Fruit fly (Drosophila melanogaster): ENCODE measurements around the gene chinmo.

chinmo gene

dm6 chr2L:1649828-1650429, 1.1 kb upstream of the chinmo start (continued):
- TF ChIP-seq shn (GFP tag; optimal IDR thresholded peaks at IDR 0.05), result peak; percentile 9
- peak; percentile 42; the same call in 1 of the 2 replicates for TF ChIP-seq Rfx (GFP tag; IDR thresholded peaks at IDR 0.05)
- TF ChIP-seq Med (GFP tag), result peak; percentile 82
- TF ChIP-seq ftz-f1 (GFP tag; optimal IDR thresholded peaks at IDR 0.05), result peak; percentile 30
- TF ChIP-seq dati (GFP tag; IDR thresholded peaks at IDR 0.05), result no peak
- TF ChIP-seq CG15011 (GFP tag; optimal IDR thresholded peaks at IDR 0.05), result no peak
- no peak for TF ChIP-seq CG8478 (optimal IDR thresholded peaks at IDR 0.05)
- no peak for TF ChIP-seq Nf-YB (GFP tag; optimal IDR thresholded peaks at IDR 0.05)
- no peak for TF ChIP-seq Blimp-1 (GFP tag; optimal IDR thresholded peaks at IDR 0.05)
- no peak for TF ChIP-seq gsb-n (tag; optimal IDR thresholded peaks at IDR 0.05)
- TF ChIP-seq ken (GFP tag; IDR thresholded peaks at IDR 0.05), result peak; percentile 63
- TF ChIP-seq Bteb2 (GFP tag; optimal IDR thresholded peaks at IDR 0.05), result peak; percentile 34
- TF ChIP-seq CG9215 (GFP tag; IDR thresholded peaks at IDR 0.05), result 0 out of 2 replicates have a peak, but pooled peaks have one; percentile 1
- peak; percentile 5; the same call in 1 of the 3 replicates for TF ChIP-seq CG6175 (GFP tag; IDR thresholded peaks at IDR 0.05)
- TF ChIP-seq CG4328 (GFP tag; optimal IDR thresholded peaks at IDR 0.05), result no peak
- TF ChIP-seq fd3F (GFP tag; optimal IDR thresholded peaks at IDR 0.05), result no peak
- TF ChIP-seq CG2712 (tag; optimal IDR thresholded peaks at IDR 0.05), result peak; percentile 53
- TF ChIP-seq Ada2b (GFP tag; IDR thresholded peaks at IDR 0.05), result peak; percentile 33; the same call in 1 of the 2 replicates
- no peak for TF ChIP-seq tgo (GFP tag; IDR thresholded peaks at IDR 0.05)
- TF ChIP-seq fu2 (GFP tag; optimal IDR thresholded peaks at IDR 0.05), result no peak
- peak; percentile 12 for TF ChIP-seq Oli (tag; optimal IDR thresholded peaks at IDR 0.05)
- TF ChIP-seq CG8290 (GFP tag; optimal IDR thresholded peaks at IDR 0.05), result no peak
- TF ChIP-seq CG8290 (tag; optimal IDR thresholded peaks at IDR 0.05), result peak in 1 of 2 experiments; percentile 64
- no peak for TF ChIP-seq Dad (GFP tag; optimal IDR thresholded peaks at IDR 0.05)
- no peak for TF ChIP-seq CG12659 (GFP tag; optimal IDR thresholded peaks at IDR 0.05)
- no peak for TF ChIP-seq CG9876 (GFP tag; optimal IDR thresholded peaks at IDR 0.05)
- TF ChIP-seq CG17359 (tag; optimal IDR thresholded peaks at IDR 0.05), result peak; percentile 25
- no peak for TF ChIP-seq Sox102F (GFP tag; optimal IDR thresholded peaks at IDR 0.05)
- TF ChIP-seq onecut (GFP tag; IDR thresholded peaks at IDR 0.05), result no peak; the same call in 1 of the 2 replicates
- no peak for TF ChIP-seq CG3847 (GFP tag; IDR thresholded peaks at IDR 0.05)
- TF ChIP-seq Pdp1 (GFP tag; optimal IDR thresholded peaks at IDR 0.05), result peak in 1 of 2 experiments; percentile 26
- TF ChIP-seq CG8944 (GFP tag; optimal IDR thresholded peaks at IDR 0.05), result no peak
- peak; percentile 43 for TF ChIP-seq her (GFP tag; optimal IDR thresholded peaks at IDR 0.05)
- TF ChIP-seq Mes4 (GFP tag; optimal IDR thresholded peaks at IDR 0.05), result no peak
- TF ChIP-seq dan (GFP tag; IDR thresholded peaks at IDR 0.05), result no peak
- TF ChIP-seq so (GFP tag; IDR thresholded peaks at IDR 0.05), result no peak; the same call in 2 of the 3 replicates
- TF ChIP-seq CG11456 (GFP tag; IDR thresholded peaks at IDR 0.05), result no peak
- 0 out of 2 replicates have a peak, but pooled peaks have one; percentile 5 for TF ChIP-seq GATAe (GFP tag; conservative IDR thresholded peaks at IDR 0.05)
- no peak for TF ChIP-seq B-H1 (GFP tag; IDR thresholded peaks at IDR 0.05)
- TF ChIP-seq slou (GFP tag; optimal IDR thresholded peaks at IDR 0.05), result peak; percentile 17
- peak; percentile 60 for TF ChIP-seq CG1603 (tag; optimal IDR thresholded peaks at IDR 0.05)
- TF ChIP-seq Hr51 (GFP tag; optimal IDR thresholded peaks at IDR 0.05), result no peak
- no peak for TF ChIP-seq CrebB (tag; optimal IDR thresholded peaks at IDR 0.05)
- peak; percentile 6; the same call in 1 of the 2 replicates for TF ChIP-seq Nf-YA (GFP tag; IDR thresholded peaks at IDR 0.05)
- TF ChIP-seq ase (GFP tag; IDR thresholded peaks at IDR 0.05), result peak; percentile 5; the same call in 1 of the 3 replicates
- TF ChIP-seq CG12104 (GFP tag; optimal IDR thresholded peaks at IDR 0.05), result no peak
- no peak for TF ChIP-seq lab (GFP tag; optimal IDR thresholded peaks at IDR 0.05)
- no peak for TF ChIP-seq twi (tag; optimal IDR thresholded peaks at IDR 0.05)
- TF ChIP-seq gt (GFP tag; IDR thresholded peaks at IDR 0.05), result no peak
- no peak for TF ChIP-seq Camta (GFP tag; optimal IDR thresholded peaks at IDR 0.05)
- peak; percentile 81 for TF ChIP-seq sens (GFP tag)
- TF ChIP-seq Doc2 (GFP tag; IDR thresholded peaks at IDR 0.05), result no peak
